Fruit fly (Drosophila melanogaster) whole organism, prepupa: ENCODE data around the gene eIF3l.

Source experiments
- CG10631 ChIP-seq: fragments of 200-800 bp; sonication (Bioruptor generic); optimal IDR thresholded peaks from 2 replicates; lab custom pipeline; 2016; ENCODE audit warnings: missing biosample characterization, missing genetic modification characterization
- CG16779 ChIP-seq: fragments of 200-800 bp; sonication (Bioruptor generic); optimal IDR thresholded peaks from 3 replicates; lab custom pipeline; 2017; ENCODE audit warnings: missing biosample characterization, mild to moderate bottlenecking, missing genetic modification characterization
- CG3032 ChIP-seq: fragments of 200-800 bp; optimal IDR thresholded peaks from 2 replicates; lab custom pipeline; 2019; ENCODE audit warnings: missing biosample characterization, mild to moderate bottlenecking, missing genetic modification characterization, moderate library complexity
- CG6163 ChIP-seq: fragments of 200-800 bp; sonication (Bioruptor generic); IDR thresholded peaks from 3 replicates; pipeline ENCODE4 v1.3.6; 2022; ENCODE audit warnings: missing biosample characterization, missing genetic modification characterization
- CG6808 ChIP-seq: fragments of 200-800 bp; sonication (Bioruptor generic); optimal IDR thresholded peaks from 3 replicates; lab custom pipeline; 2017; ENCODE audit warnings: missing biosample characterization, missing genetic modification characterization, mild to moderate bottlenecking, moderate library complexity, missing genetic modification reagents
- CG6854 ChIP-seq: fragments of 200-800 bp; sonication (Bioruptor generic); optimal IDR thresholded peaks from 2 replicates; lab custom pipeline; 2017; ENCODE audit warnings: missing biosample characterization, mild to moderate bottlenecking, missing genetic modification characterization
- CG8632 ChIP-seq: fragments of 200-800 bp; sonication (Bioruptor generic); optimal IDR thresholded peaks from 3 replicates; lab custom pipeline; 2016; ENCODE audit warnings: missing biosample characterization, missing genetic modification characterization
- Hr39 ChIP-seq: fragments of 200-800 bp; sonication (Bioruptor generic); optimal IDR thresholded peaks from 2 replicates; lab custom pipeline; 2016; ENCODE audit warnings: missing biosample characterization, missing genetic modification characterization
- Lpt ChIP-seq: fragments of 200-800 bp; sonication (Bioruptor generic); optimal IDR thresholded peaks from 3 replicates; lab custom pipeline; 2016; ENCODE audit warnings: missing biosample characterization, missing genetic modification characterization
- Smox ChIP-seq: fragments of 200-800 bp; sonication (Bioruptor generic); optimal IDR thresholded peaks from 3 replicates; lab custom pipeline; 2016; ENCODE audit warnings: missing biosample characterization, missing genetic modification characterization
- esn ChIP-seq: fragments of 200-800 bp; sonication (Bioruptor generic); optimal IDR thresholded peaks from 2 replicates; lab custom pipeline; 2016; ENCODE audit warnings: missing biosample characterization, mild to moderate bottlenecking, missing genetic modification characterization, moderate library complexity
- ss ChIP-seq, 2 experiments: fragments of 200-800 bp; sonication (Bioruptor generic); optimal IDR thresholded peaks; 2 replicates in 1 of 2; 3 replicates in 1 of 2; lab custom pipeline; 2017 to 2018; ENCODE audit warnings: mild to moderate bottlenecking in 2 of 2, missing biosample characterization in 2 of 2, missing genetic modification characterization in 2 of 2, moderate library complexity in 1 of 2

DNA sequence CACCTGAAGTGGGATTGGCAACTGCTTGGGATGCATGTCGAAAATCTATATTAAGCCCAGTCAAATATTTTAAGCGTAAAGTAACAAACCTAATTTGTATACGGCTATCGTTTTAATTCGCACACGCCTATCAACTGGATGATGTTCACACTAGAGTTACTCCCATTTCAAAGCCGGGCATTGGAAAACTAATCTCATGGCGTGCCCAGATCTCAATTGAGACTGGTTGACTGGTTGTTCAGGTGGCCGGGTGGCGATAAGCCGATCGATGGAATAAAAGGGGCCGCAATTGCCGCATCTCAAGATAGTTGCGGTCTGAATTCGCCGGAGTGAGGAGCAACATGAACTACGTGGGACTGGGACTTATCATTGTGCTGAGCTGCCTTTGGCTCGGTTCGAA, 42.6 kb upstream of the eIF3l start, which contains the start of gene Est-6:
- TF ChIP-seq CG6854 (GFP tag; lab: Kevin White, UChicago) (no peak), Smox (no peak), CG3032 (no peak), CG6163 (no peak), Hr39 (no peak), esn (no peak), CG16779 (tag; lab: Kevin White, UChicago) (no peak), CG8632 (GFP tag; lab: Kevin White, UChicago) (no peak), CG10631 (GFP tag; lab: Kevin White, UChicago) (no peak), Lpt (no peak), ss (GFP tag; optimal IDR thresholded peaks at IDR 0.05; lab: Kevin White, UChicago) (no peak), CG6808 (GFP tag; lab: Kevin White, UChicago) (no peak)
